Fruit fly (Drosophila melanogaster): ENCODE data around the gene CG32213.

CG32213 gene

dm6 chr3L:19495991-19496588 is 20.5 kb downstream of the CG32213 start (continued):
- TF ChIP-seq CG34376 (GFP tag; optimal IDR thresholded peaks at IDR 0.05), result peak; percentile 63
- no peak for TF ChIP-seq so (GFP tag; IDR thresholded peaks at IDR 0.05)
- peak; percentile 7 for TF ChIP-seq Hmr (GFP tag; optimal IDR thresholded peaks at IDR 0.05)
- peak; percentile 14 for TF ChIP-seq CG3281 (GFP tag; optimal IDR thresholded peaks at IDR 0.05)
- TF ChIP-seq CG18599 (GFP tag; optimal IDR thresholded peaks at IDR 0.05), result peak; percentile 10
- no peak for TF ChIP-seq CG31224 (GFP tag; IDR thresholded peaks at IDR 0.05)
- peak; percentile 30 for TF ChIP-seq sens (GFP tag)
- no peak for TF ChIP-seq CTCF (GFP tag; optimal IDR thresholded peaks at IDR 0.05)
- TF ChIP-seq Bteb2 (GFP tag; optimal IDR thresholded peaks at IDR 0.05), result no peak
- peak; percentile 26 for TF ChIP-seq gem (tag; optimal IDR thresholded peaks at IDR 0.05)
- TF ChIP-seq Lim3 (GFP tag; IDR thresholded peaks at IDR 0.05), result no peak
- TF ChIP-seq BtbVII (GFP tag; optimal IDR thresholded peaks at IDR 0.05), result peak; percentile 11
- peak; percentile 36 for TF ChIP-seq Fer1 (GFP tag; optimal IDR thresholded peaks at IDR 0.05)
- TF ChIP-seq CG8290 (GFP tag; optimal IDR thresholded peaks at IDR 0.05), result no peak
- peak in 1 of 2 experiments; percentile 21 for TF ChIP-seq CG8290 (tag; optimal IDR thresholded peaks at IDR 0.05)
- peak; percentile 11 for TF ChIP-seq PHDP (tag; optimal IDR thresholded peaks at IDR 0.05)
- no peak for TF ChIP-seq trem (tag; optimal IDR thresholded peaks at IDR 0.05)
- TF ChIP-seq unpg (GFP tag; optimal IDR thresholded peaks at IDR 0.05), result peak; percentile 12

dm6 chr3L:19496600-19496999 is 21.0 kb downstream of the CG32213 start:
- peak; percentile 54 for TF ChIP-seq CG13894 (tag; optimal IDR thresholded peaks at IDR 0.05)
- peak; percentile 4; the same call in 1 of the 2 replicates for TF ChIP-seq lmd (GFP tag; IDR thresholded peaks at IDR 0.05)
- TF ChIP-seq Hmr (GFP tag; optimal IDR thresholded peaks at IDR 0.05), result peak; percentile 8
- no peak for TF ChIP-seq pros (GFP tag; optimal IDR thresholded peaks at IDR 0.05)
- TF ChIP-seq CrebB (tag; optimal IDR thresholded peaks at IDR 0.05), result no peak
- 0 out of 2 replicates have a peak, but pooled peaks have one; percentile 21 for TF ChIP-seq CG32772 (GFP tag; IDR thresholded peaks at IDR 0.05)
- peak; percentile 3 for TF ChIP-seq CG10543 (GFP tag; optimal IDR thresholded peaks at IDR 0.05)
- TF ChIP-seq CG9727 (GFP tag; optimal IDR thresholded peaks at IDR 0.05), result no peak
- TF ChIP-seq Deaf1 (tag; optimal IDR thresholded peaks at IDR 0.05), result peak; percentile 52
- TF ChIP-seq CG3995 (GFP tag; optimal IDR thresholded peaks at IDR 0.05), result no peak
- peak; percentile 28; the same call in 1 of the 3 replicates for TF ChIP-seq dysf (GFP tag; IDR thresholded peaks at IDR 0.05)
- peak; percentile 3 for TF ChIP-seq CG2120 (GFP tag; optimal IDR thresholded peaks at IDR 0.05)
- peak; percentile 69 for TF ChIP-seq Med (GFP tag)
- peak; percentile 27; the same call in 1 of the 2 replicates for TF ChIP-seq CG32532 (GFP tag; IDR thresholded peaks at IDR 0.05)
- TF ChIP-seq CG9932 (GFP tag; IDR thresholded peaks at IDR 0.05), result peak; percentile 40; the same call in 1 of the 2 replicates
- 0 out of 2 replicates have a peak, but pooled peaks have one; percentile 48 for TF ChIP-seq wdn (GFP tag; IDR thresholded peaks at IDR 0.05)
- no peak for TF ChIP-seq CG7987 (GFP tag; optimal IDR thresholded peaks at IDR 0.05)
- TF ChIP-seq Rfx (GFP tag; IDR thresholded peaks at IDR 0.05), result peak; percentile 33; the same call in 1 of the 2 replicates
- TF ChIP-seq CG1602 (GFP tag; optimal IDR thresholded peaks at IDR 0.05), result no peak
- no peak for TF ChIP-seq CG18599 (GFP tag; optimal IDR thresholded peaks at IDR 0.05)
- TF ChIP-seq z (GFP tag; IDR thresholded peaks at IDR 0.05), result no peak
- no peak for TF ChIP-seq Ets97D (GFP tag; optimal IDR thresholded peaks at IDR 0.05)
- TF ChIP-seq Dbx (GFP tag; IDR thresholded peaks at IDR 0.05), result 0 out of 3 replicates have a peak, but pooled peaks have one; percentile 16
- TF ChIP-seq ttk (GFP tag; IDR thresholded peaks at IDR 0.05), result 0 out of 2 replicates have a peak, but pooled peaks have one; percentile 9
- peak; percentile 33 for TF ChIP-seq CG6765 (GFP tag; optimal IDR thresholded peaks at IDR 0.05)
- no peak for TF ChIP-seq BEAF-32 (GFP tag; optimal IDR thresholded peaks at IDR 0.05)
- TF ChIP-seq CG12769 (tag; optimal IDR thresholded peaks at IDR 0.05), result peak; percentile 61
- TF ChIP-seq CoRest (tag; optimal IDR thresholded peaks at IDR 0.05), result no peak

Data from whole organism, embryonic.